Worm (Caenorhabditis elegans): Measurements from ENCODE around the gene W02H5.8.

W02H5.8 gene

ce11 chrV:2694389-2694788 is 41.9 kb upstream of the W02H5.8 start, which contains the start of gene Y45G12B.2 (continued):
- peak; percentile 55 for TF ChIP-seq ama-1 (optimal IDR thresholded peaks at IDR 0.05)
- 0 out of 2 replicates have a peak, but pooled peaks have one; percentile 21 for TF ChIP-seq lim-7 (GFP tag; IDR thresholded peaks at IDR 0.05)
- TF ChIP-seq zip-2 (tag; optimal IDR thresholded peaks at IDR 0.05), result no peak
- no peak for TF ChIP-seq skn-1 (tag; optimal IDR thresholded peaks at IDR 0.05)
- TF ChIP-seq mes-2 (tag; optimal IDR thresholded peaks at IDR 0.05; ENCODE audit: poor library complexity, severe bottlenecking), result peak; percentile 85
- no peak for TF ChIP-seq daf-16 (GFP tag; optimal IDR thresholded peaks at IDR 0.05)
- TF ChIP-seq daf-16 (tag; optimal IDR thresholded peaks at IDR 0.05), result peak; percentile 30
- TF ChIP-seq pha-4 (GFP tag; IDR thresholded peaks at IDR 0.05), result no peak
- TF ChIP-seq pha-4 (tag; optimal IDR thresholded peaks at IDR 0.05), result no peak
- no peak for TF ChIP-seq nhr-10 (tag; optimal IDR thresholded peaks at IDR 0.05)
- no peak for TF ChIP-seq tra-1 (GFP tag; IDR thresholded peaks at IDR 0.05)
- no peak for TF ChIP-seq nhr-42 (GFP tag; IDR thresholded peaks at IDR 0.05)
- no peak for TF ChIP-seq spr-1 (tag; optimal IDR thresholded peaks at IDR 0.05)
- TF ChIP-seq ceh-82 (tag; optimal IDR thresholded peaks at IDR 0.05), result no peak
- no peak for TF ChIP-seq lin-39 (tag; optimal IDR thresholded peaks at IDR 0.05)
- no peak for TF ChIP-seq ces-1 (GFP tag; optimal IDR thresholded peaks at IDR 0.05)
- no peak for TF ChIP-seq nhr-41 (GFP tag; IDR thresholded peaks at IDR 0.05)
- TF ChIP-seq lin-38 (GFP tag; IDR thresholded peaks at IDR 0.05), result peak; percentile 80
- TF ChIP-seq nhr-28 (tag; optimal IDR thresholded peaks at IDR 0.05), result peak; percentile 71
- TF ChIP-seq jun-1 (tag; optimal IDR thresholded peaks at IDR 0.05), result no peak
- TF ChIP-seq lin-29 (GFP tag; IDR thresholded peaks at IDR 0.05), result no peak
- TF ChIP-seq snpc-1.2 (GFP tag; IDR thresholded peaks at IDR 0.05), result no peak
- TF ChIP-seq zfp-2 (tag; optimal IDR thresholded peaks at IDR 0.05), result no peak
- no peak for TF ChIP-seq F26F4.8 (GFP tag; conservative IDR thresholded peaks at IDR 0.05)
- no peak for TF ChIP-seq ctbp-1 (GFP tag; IDR thresholded peaks at IDR 0.05)
- peak; percentile 40 for TF ChIP-seq mxl-3 (GFP tag; optimal IDR thresholded peaks at IDR 0.05)
- no peak for TF ChIP-seq mxl-2 (GFP tag; conservative IDR thresholded peaks at IDR 0.05)
- no peak for TF ChIP-seq attf-4 (tag; optimal IDR thresholded peaks at IDR 0.05)
- TF ChIP-seq nhr-48 (tag; optimal IDR thresholded peaks at IDR 0.05), result no peak
- no peak for TF ChIP-seq fos-1 (tag; optimal IDR thresholded peaks at IDR 0.05)
- TF ChIP-seq rbr-2 (tag; optimal IDR thresholded peaks at IDR 0.05), result peak; percentile 31
- TF ChIP-seq Y75B8A.6 (GFP tag; IDR thresholded peaks at IDR 0.05), result no peak
- no peak for TF ChIP-seq daf-12 (tag; optimal IDR thresholded peaks at IDR 0.05)
- TF ChIP-seq zag-1 (tag; optimal IDR thresholded peaks at IDR 0.05), result no peak
- TF ChIP-seq unc-130 (GFP tag; optimal IDR thresholded peaks at IDR 0.05), result peak; percentile 11
- peak in 1 of 2 experiments; percentile 53 for TF ChIP-seq hif-1 (tag; optimal IDR thresholded peaks at IDR 0.05)
- no peak for TF ChIP-seq mdt-29 (GFP tag; IDR thresholded peaks at IDR 0.05)
- no peak for TF ChIP-seq nhr-11 (tag; optimal IDR thresholded peaks at IDR 0.05)
- TF ChIP-seq hlh-30 (tag; optimal IDR thresholded peaks at IDR 0.05; ENCODE audit: insufficient read depth), result peak; percentile 78
- TF ChIP-seq arid-1 (GFP tag; conservative IDR thresholded peaks at IDR 0.05), result 0 out of 2 replicates have a peak, but pooled peaks have one; percentile 29
- TF ChIP-seq mdl-1 (tag; optimal IDR thresholded peaks at IDR 0.05), result peak in 1 of 2 experiments; percentile 57
- TF ChIP-seq Y5F2A.4 (GFP tag; optimal IDR thresholded peaks at IDR 0.05), result no peak
- TF ChIP-seq lin-15B (tag; optimal IDR thresholded peaks at IDR 0.05), result no peak
- TF ChIP-seq dmd-6 (GFP tag; IDR thresholded peaks at IDR 0.05), result 0 out of 2 replicates have a peak, but pooled peaks have one; percentile 17
- no peak for TF ChIP-seq vab-7 (GFP tag; IDR thresholded peaks at IDR 0.05)
- TF ChIP-seq cey-2 (tag; optimal IDR thresholded peaks at IDR 0.05; ENCODE audit: borderline replicate concordance, insufficient read depth), result no peak
- TF ChIP-seq lin-1 (GFP tag; IDR thresholded peaks at IDR 0.05), result no peak
- TF ChIP-seq zip-11 (GFP tag; IDR thresholded peaks at IDR 0.05), result no peak
